Fruit fly (Drosophila melanogaster) whole organism, embryonic: ENCODE data around the gene CRAT.

Experiments
- Stat92E ChIP-seq, 3 experiments: fragments of >200 bp in 2 of 3; fragments of 200-800 bp in 1 of 3; sonication (Bioruptor generic) in 1 of 3; optimal IDR thresholded peaks; 2 replicates each; lab custom pipeline; 2017 to 2019; ENCODE audit warnings: missing biosample characterization in 3 of 3, missing genetic modification characterization in 3 of 3, mild to moderate bottlenecking in 1 of 3, moderate library complexity in 1 of 3
- ken ChIP-seq: fragments of 200-800 bp; sonication (Bioruptor generic); IDR thresholded peaks from 3 replicates; pipeline ENCODE4 v1.3.6; 2022; ENCODE audit warnings: missing biosample characterization, missing genetic modification characterization

DNA sequence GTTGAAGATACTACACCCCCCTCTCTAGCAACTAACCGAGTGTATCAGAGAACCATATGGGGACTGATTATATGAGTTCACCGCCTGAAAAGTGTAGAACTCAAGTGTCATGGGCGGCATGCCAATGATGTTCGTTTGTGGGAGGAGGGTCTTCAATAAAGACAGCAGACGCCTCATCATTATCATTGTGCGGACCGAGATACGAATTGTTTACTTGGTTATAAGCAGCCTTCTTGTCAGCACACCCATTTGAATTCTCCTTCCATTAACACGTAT is 18.3 kb upstream of the CRAT start:
- TF ChIP-seq ken (GFP tag; lab: Robert Waterston, UW), result no peak
- TF ChIP-seq Stat92E (GFP tag; optimal IDR thresholded peaks at IDR 0.05; lab: Kevin White, UChicago), result no peak
